Worm (Caenorhabditis elegans) whole organism, L4 larva: ENCODE results near the gene fbxb-74.
A peak's percentile ranks its signal among the peaks of the same experiment; 100 is the strongest.

Experiments used
- aha-1 ChIP-seq: fragments of 150-350 bp; peaks from one replicate; lab custom pipeline; 2014; ENCODE audit warnings: missing biosample characterization, missing genetic modification characterization
- ama-1 ChIP-seq: fragments of 150-350 bp; optimal IDR thresholded peaks from 2 replicates; lab custom pipeline; 2014; ENCODE audit warnings: inconsistent platforms, mixed read lengths
- ceh-44 ChIP-seq: fragments of 200-800 bp; sonication (Bioruptor generic); IDR thresholded peaks from 2 replicates; pipeline ENCODE4 v1.3.6; 2022; ENCODE audit warnings: missing genetic modification reagents, missing genetic modification characterization, missing compliant biosample characterization
- dve-1 ChIP-seq: sonication (generic microtip); optimal IDR thresholded peaks from 2 replicates; lab custom pipeline; 2017; ENCODE audit warnings: antibody characterized with exemption, mild to moderate bottlenecking, missing genetic modification characterization, missing compliant biosample characterization; ENCODE audit not compliant: insufficient read depth
- jun-1 ChIP-seq: fragments of 150-350 bp; optimal IDR thresholded peaks from 2 replicates; lab custom pipeline; 2014; ENCODE audit warnings: missing biosample characterization, missing genetic modification reagents, missing genetic modification characterization
- madf-5 ChIP-seq, 2 experiments: fragments of 200-800 bp; sonication (Bioruptor generic); IDR thresholded peaks; 2 replicates each; pipeline ENCODE4 v1.3.6; 2022; ENCODE audit warnings: missing compliant biosample characterization in 2 of 2, missing genetic modification characterization in 2 of 2
- mdl-1 ChIP-seq, 2 experiments: fragments of 150-350 bp in 1 of 2; sonication (generic microtip) in 1 of 2; optimal IDR thresholded peaks; 2 replicates each; lab custom pipeline; 2014 to 2017; ENCODE audit warnings: missing biosample characterization in 2 of 2, missing genetic modification characterization in 2 of 2
- mxl-3 ChIP-seq: fragments of 200-800 bp; sonication (Bioruptor generic); optimal IDR thresholded peaks from 2 replicates; lab custom pipeline; 2018; ENCODE audit warnings: mild to moderate bottlenecking, missing genetic modification characterization, missing compliant biosample characterization
- nhr-11 ChIP-seq: fragments of 150-350 bp; optimal IDR thresholded peaks from 2 replicates; lab custom pipeline; 2014; ENCODE audit warnings: missing biosample characterization, missing genetic modification characterization
- nhr-48 ChIP-seq: sonication (generic microtip); optimal IDR thresholded peaks from 2 replicates; lab custom pipeline; 2016; ENCODE audit warnings: mild to moderate bottlenecking, missing genetic modification characterization, missing compliant biosample characterization
- nhr-76 ChIP-seq: fragments of 150-350 bp; optimal IDR thresholded peaks from 2 replicates; lab custom pipeline; 2014; ENCODE audit warnings: missing biosample characterization, missing genetic modification characterization
- nhr-77 ChIP-seq: fragments of 150-350 bp; optimal IDR thresholded peaks from 2 replicates; lab custom pipeline; 2014; ENCODE audit warnings: missing biosample characterization, missing genetic modification characterization
- saeg-2 ChIP-seq: fragments of 200-800 bp; sonication (Bioruptor generic); IDR thresholded peaks from 2 replicates; pipeline ENCODE4 v1.3.6; 2022; ENCODE audit warnings: missing genetic modification reagents, missing genetic modification characterization, missing compliant biosample characterization
- tag-97 ChIP-seq: fragments of 200-800 bp; sonication (Bioruptor generic); IDR thresholded peaks from 2 replicates; pipeline ENCODE4 v1.3.6; 2022; ENCODE audit warnings: missing genetic modification characterization, missing compliant biosample characterization

DNA sequence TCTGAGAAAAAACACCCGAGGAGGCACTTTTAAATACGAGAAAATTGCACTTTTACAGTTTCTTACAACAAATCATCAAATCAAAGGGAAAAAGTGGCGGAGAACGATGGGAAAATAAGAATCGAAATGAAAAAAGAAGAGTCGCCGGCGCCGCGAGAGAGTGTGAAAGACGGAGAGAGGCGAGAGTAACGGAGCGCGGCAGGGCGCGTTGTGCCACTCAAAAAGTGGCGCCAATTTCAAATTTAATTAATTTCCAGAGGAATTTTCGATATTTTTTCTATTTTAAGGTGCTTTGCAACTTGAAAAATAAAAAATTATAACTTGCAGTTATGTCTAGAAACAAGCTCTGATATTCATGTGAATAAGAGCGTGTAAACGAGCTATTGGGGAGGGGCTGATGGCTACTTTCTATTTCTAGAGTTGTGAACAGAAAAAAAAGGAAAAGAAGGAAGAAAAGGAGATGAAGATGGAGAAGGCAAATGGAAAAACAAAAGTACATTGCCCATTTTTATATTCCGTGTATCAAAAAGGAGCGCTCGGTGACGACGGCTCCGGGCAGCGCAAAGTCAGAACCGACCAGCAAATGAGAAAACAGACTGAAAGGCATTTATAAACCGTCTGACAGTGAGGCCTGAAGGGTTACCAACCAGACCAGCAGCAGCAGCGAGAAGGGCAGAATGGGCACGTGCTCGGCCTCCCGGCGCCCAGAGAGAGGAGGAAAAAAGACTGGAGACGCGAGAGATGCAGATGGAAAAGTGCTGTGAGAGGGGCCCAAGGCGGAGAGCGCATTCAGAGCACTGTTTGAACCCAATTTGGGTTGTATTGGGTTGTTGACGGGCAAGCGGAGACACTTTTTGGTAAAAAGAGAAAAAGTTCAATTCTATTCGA lies 32.0 kb upstream of the fbxb-74 start:
- TF ChIP-seq mdl-1 (tag; optimal IDR thresholded peaks at IDR 0.05; lab: Kevin White, UChicago) (peak; percentile 71 to 92), nhr-76 (tag; lab: Kevin White, UChicago) (no peak), ceh-44 (no peak), dve-1 (tag; lab: Kevin White, UChicago) (no peak), tag-97 (GFP tag; lab: Robert Waterston, UW) (no peak), ama-1 (lab: Kevin White, UChicago) (peak; percentile 32), nhr-11 (tag; lab: Kevin White, UChicago) (no peak), saeg-2 (GFP tag; lab: Robert Waterston, UW) (0 out of 2 replicates have a peak, but pooled peaks have one; percentile 11), nhr-77 (tag; lab: Kevin White, UChicago) (peak; percentile 51), madf-5 (GFP tag; IDR thresholded peaks at IDR 0.05; lab: Robert Waterston, UW) (0 out of 4 replicates have a peak, but pooled peaks of 1 of the 2 experiments have one; percentile 5), nhr-48 (tag; lab: Kevin White, UChicago) (no peak), mxl-3 (GFP tag; lab: Kevin White, UChicago) (peak; percentile 76), aha-1 (tag; lab: Kevin White, UChicago) (peak; percentile 99), jun-1 (tag; lab: Kevin White, UChicago) (no peak)
